Worm (Caenorhabditis elegans) whole organism, young adult: Measurements from ENCODE around the gene B0280.11.

ENCODE experiments used
- madf-8 ChIP-seq: fragments of 200-800 bp; sonication (Bioruptor generic); conservative IDR thresholded peaks from 2 replicates; pipeline ENCODE4 v1.3.6; 2022; ENCODE audit warnings: missing genetic modification reagents, missing genetic modification characterization, missing compliant biosample characterization
- mxl-1 ChIP-seq: sonication (generic microtip); optimal IDR thresholded peaks from 2 replicates; lab custom pipeline; 2016; ENCODE audit warnings: missing genetic modification characterization, missing compliant biosample characterization
- rcor-1 ChIP-seq: fragments of 200-800 bp; sonication (Bioruptor generic); IDR thresholded peaks from 2 replicates; pipeline ENCODE4 v1.3.6; 2022; ENCODE audit warnings: missing genetic modification reagents, missing genetic modification characterization, missing compliant biosample characterization
- rec-8 ChIP-seq, 2 experiments: sonication (generic microtip); optimal IDR thresholded peaks; 2 replicates each; lab custom pipeline; 2016; ENCODE audit warnings: mild to moderate bottlenecking in 2 of 2, missing genetic modification characterization in 2 of 2, missing genetic modification reagents in 2 of 2, missing genotype in 2 of 2, missing biosample characterization in 1 of 2, missing compliant biosample characterization in 1 of 2, moderate library complexity in 1 of 2

ce11 chrIII:7122860-7123259, 15.2 kb downstream of the B0280.11 start, which contains the start of the genes B0280.9 and rpia-1:
- no peak for TF ChIP-seq madf-8 (GFP tag; lab: Robert Waterston, UW)
- no peak for TF ChIP-seq rcor-1 (GFP tag; lab: Robert Waterston, UW)
- no peak for TF ChIP-seq rec-8 (tag; optimal IDR thresholded peaks at IDR 0.05; lab: Kevin White, UChicago)
- TF ChIP-seq mxl-1 (tag; lab: Kevin White, UChicago), result no peak
